Worm (Caenorhabditis elegans): ENCODE results near the gene phat-3.

Gene phat-3

DNA sequence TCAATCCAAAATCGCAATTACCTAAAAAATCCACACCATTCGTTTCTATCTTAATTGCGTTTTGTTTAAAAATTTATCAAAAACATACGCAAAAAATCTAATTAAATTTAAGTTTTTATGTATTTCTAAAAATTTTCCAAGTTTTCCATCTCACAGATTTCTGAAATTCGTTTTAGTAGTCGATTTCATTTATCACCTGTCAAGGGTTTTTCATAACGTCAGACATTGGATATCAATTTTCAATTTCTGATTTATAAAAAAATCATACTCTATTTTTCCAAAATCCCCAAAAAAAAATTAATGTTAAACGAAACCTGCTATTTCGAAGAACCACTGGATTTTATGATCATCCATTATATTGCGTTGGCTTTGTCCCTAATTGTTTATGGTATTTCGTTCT is 33.6 kb upstream of the phat-3 start, which contains the start of gene srh-4:
Gene srh-4 (plus strand): TSS at position 301 of the 400 bp plus-strand sequence.
- TF ChIP-seq sox-4 (tag; optimal IDR thresholded peaks at IDR 0.05) (no peak), egl-13 (tag; optimal IDR thresholded peaks at IDR 0.05) (no peak), nhr-237 (tag; optimal IDR thresholded peaks at IDR 0.05) (no peak), hlh-17 (GFP tag; optimal IDR thresholded peaks at IDR 0.05; ENCODE audit: borderline replicate concordance) (no peak), zip-4 (GFP tag; optimal IDR thresholded peaks at IDR 0.05) (no peak), dsc-1 (tag; optimal IDR thresholded peaks at IDR 0.05) (no peak), nhr-12 (tag; optimal IDR thresholded peaks at IDR 0.05) (no peak), ceh-90 (tag; optimal IDR thresholded peaks at IDR 0.05) (no peak), nhr-71 (tag; optimal IDR thresholded peaks at IDR 0.05) (no peak), efl-1 (optimal IDR thresholded peaks at IDR 0.05) (no peak), efl-1 (GFP tag; optimal IDR thresholded peaks at IDR 0.05 in 1 of 2) (no peak), fkh-4 (tag; optimal IDR thresholded peaks at IDR 0.05; ENCODE audit: borderline replicate concordance) (no peak), nhr-77 (tag; optimal IDR thresholded peaks at IDR 0.05) (no peak), ceh-88 (GFP tag; IDR thresholded peaks at IDR 0.05) (no peak), elt-2 (tag; optimal IDR thresholded peaks at IDR 0.05) (no peak)

DNA sequence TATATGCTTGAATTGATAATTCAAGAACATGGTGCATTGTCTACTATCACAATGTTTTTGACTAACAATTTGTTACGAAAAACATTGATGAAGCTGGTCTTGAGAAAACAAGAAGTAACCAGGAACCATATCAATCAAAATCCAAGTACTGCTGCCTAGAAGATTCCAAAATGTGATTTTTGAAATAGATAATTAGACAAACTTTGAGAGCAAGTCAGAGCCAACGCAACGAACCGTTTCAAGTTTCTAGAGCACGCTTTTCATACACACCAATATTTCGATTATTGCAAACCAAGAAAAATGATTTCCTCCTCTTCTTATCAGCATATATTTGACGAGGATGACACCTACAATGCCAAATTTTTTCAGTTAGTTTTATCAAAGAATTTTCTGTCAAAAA is 27.0 kb upstream of the phat-3 start, which contains the start of gene srw-89:
Gene srw-89 (plus strand): TSS at position 301 of the 400 bp plus-strand sequence.
- TF ChIP-seq unc-86 (tag; optimal IDR thresholded peaks at IDR 0.05): no peak
- no peak for TF ChIP-seq nhr-76 (tag; optimal IDR thresholded peaks at IDR 0.05)
- no peak for TF ChIP-seq ceh-90 (tag; optimal IDR thresholded peaks at IDR 0.05)
- TF ChIP-seq fkh-4 (tag; optimal IDR thresholded peaks at IDR 0.05; ENCODE audit: borderline replicate concordance): no peak
- TF ChIP-seq tbx-2 (tag; optimal IDR thresholded peaks at IDR 0.05): no peak
- no peak for TF ChIP-seq nhr-71 (tag; optimal IDR thresholded peaks at IDR 0.05)
- TF ChIP-seq vab-15 (tag; optimal IDR thresholded peaks at IDR 0.05): no peak

DNA sequence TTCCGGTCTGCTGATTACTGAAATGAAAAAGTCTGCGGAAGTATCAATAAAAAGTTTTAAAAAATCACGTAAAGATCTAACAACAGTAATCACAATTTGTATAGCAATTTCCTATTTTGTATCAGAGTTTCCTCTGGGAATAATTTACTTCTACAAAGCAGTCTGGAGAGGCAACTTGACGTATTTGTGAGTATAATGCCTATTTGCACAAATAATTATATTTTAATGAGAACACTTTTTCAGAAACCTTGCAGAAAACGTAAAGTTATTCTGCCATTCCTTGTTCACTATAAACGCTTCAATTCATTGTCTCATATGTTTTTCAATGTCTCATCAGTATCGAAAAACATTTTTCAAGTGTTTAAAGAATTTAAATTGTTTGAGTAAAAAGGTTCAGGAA is 25.1 kb upstream of the phat-3 start:
- no peak for TF ChIP-seq nhr-76 (tag; optimal IDR thresholded peaks at IDR 0.05)
- TF ChIP-seq efl-1 (optimal IDR thresholded peaks at IDR 0.05): no peak
- peak in 1 of 2 experiments; percentile 62 for TF ChIP-seq efl-1 (GFP tag; optimal IDR thresholded peaks at IDR 0.05 in 1 of 2)
- no peak for TF ChIP-seq C34B4.2 (tag; optimal IDR thresholded peaks at IDR 0.05)
- no peak for TF ChIP-seq ceh-63 (GFP tag; optimal IDR thresholded peaks at IDR 0.05)
- no peak for TF ChIP-seq elt-3 (tag; optimal IDR thresholded peaks at IDR 0.05)
- TF ChIP-seq ceh-90 (tag; optimal IDR thresholded peaks at IDR 0.05): no peak
- TF ChIP-seq ceh-8 (GFP tag; optimal IDR thresholded peaks at IDR 0.05): no peak
- no peak for TF ChIP-seq hlh-4 (tag; optimal IDR thresholded peaks at IDR 0.05)
- TF ChIP-seq dpl-1 (GFP tag; optimal IDR thresholded peaks at IDR 0.05): no peak

DNA sequence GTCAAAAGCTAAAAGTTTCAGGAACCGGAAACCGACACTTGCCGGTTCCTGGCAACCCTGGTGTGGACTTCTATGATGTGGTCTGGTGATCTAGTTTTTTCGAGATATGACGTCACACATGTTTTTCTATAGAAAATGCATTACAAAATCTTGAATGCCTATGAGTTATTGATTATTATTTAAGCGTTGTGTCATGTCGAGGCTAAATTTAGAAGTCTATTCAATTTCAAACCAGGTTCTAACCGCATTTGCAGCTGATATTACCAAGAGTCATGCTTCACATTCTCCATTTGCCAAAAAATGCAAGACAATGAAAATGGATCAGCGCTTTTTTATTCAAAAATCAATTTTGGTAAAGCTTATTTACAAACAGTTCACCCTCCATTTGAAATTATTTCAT is 24.5 kb upstream of the phat-3 start, which contains the start of gene K09D9.3:
Gene K09D9.3 (plus strand): TSS at position 301 of the 400 bp plus-strand sequence.
- TF ChIP-seq F16B12.6 (tag; optimal IDR thresholded peaks at IDR 0.05): no peak
- no peak for TF ChIP-seq nhr-11 (tag; optimal IDR thresholded peaks at IDR 0.05)
- TF ChIP-seq swsn-7 (tag; optimal IDR thresholded peaks at IDR 0.05): no peak
- TF ChIP-seq ceh-63 (GFP tag; optimal IDR thresholded peaks at IDR 0.05): no peak
- no peak for TF ChIP-seq C34B4.2 (tag; optimal IDR thresholded peaks at IDR 0.05)
- TF ChIP-seq sptf-1 (tag; optimal IDR thresholded peaks at IDR 0.05): no peak
- no peak for TF ChIP-seq ceh-90 (tag; optimal IDR thresholded peaks at IDR 0.05)
- TF ChIP-seq elt-2 (tag; optimal IDR thresholded peaks at IDR 0.05): no peak

DNA sequence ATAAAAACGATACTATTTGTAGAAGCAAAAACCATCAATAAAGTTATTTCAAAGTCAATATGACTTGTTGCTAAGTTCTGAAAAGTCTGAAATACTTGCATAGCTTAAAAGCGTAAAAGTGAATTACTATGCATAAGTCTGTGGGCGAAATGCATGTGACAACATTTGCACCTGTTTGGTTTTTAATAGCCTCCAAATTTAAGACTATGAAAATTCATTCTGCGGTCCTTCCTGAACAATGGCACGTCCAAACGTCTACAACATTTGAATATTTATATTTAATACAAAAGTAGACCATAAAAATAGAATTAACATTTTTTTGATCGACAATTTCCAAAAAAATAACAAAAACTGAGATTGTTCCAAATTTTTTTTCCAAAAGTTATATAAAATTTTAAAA is 22.0 kb upstream of the phat-3 start, which contains the start of gene K09D9.14:
Gene K09D9.14 (minus strand): TSS at position 101 of the 400 bp plus-strand sequence.
- TF ChIP-seq fkh-10 (GFP tag; optimal IDR thresholded peaks at IDR 0.05): no peak
- no peak for TF ChIP-seq jun-1 (tag; optimal IDR thresholded peaks at IDR 0.05)
- TF ChIP-seq lin-39 (tag; optimal IDR thresholded peaks at IDR 0.05): no peak
- no peak for TF ChIP-seq ztf-11 (tag; optimal IDR thresholded peaks at IDR 0.05)
- no peak for TF ChIP-seq fos-1 (tag; optimal IDR thresholded peaks at IDR 0.05)
- TF ChIP-seq nhr-90 (tag; optimal IDR thresholded peaks at IDR 0.05; ENCODE audit: poor library complexity): no peak
